Worm (Caenorhabditis elegans) whole organism, mixed stage, embryonic: ENCODE results near the gene spin-4.

Experiments
- drap-1 ChIP-seq: fragments of 200-800 bp; sonication (Bioruptor generic); optimal IDR thresholded peaks from 3 replicates; lab custom pipeline; 2018; ENCODE audit warnings: mild to moderate bottlenecking, missing genetic modification characterization, missing compliant biosample characterization
- elt-3 ChIP-seq: fragments of 150-350 bp; optimal IDR thresholded peaks from 2 replicates; lab custom pipeline; 2014; ENCODE audit warnings: missing biosample characterization, missing genetic modification characterization
- lsy-2 ChIP-seq: fragments of 150-350 bp; optimal IDR thresholded peaks from 2 replicates; lab custom pipeline; 2014; ENCODE audit warnings: missing biosample characterization, missing genetic modification characterization
- unc-39 ChIP-seq: fragments of 150-350 bp; optimal IDR thresholded peaks from 2 replicates; lab custom pipeline; 2014; ENCODE audit warnings: missing biosample characterization, missing genetic modification characterization

ce11 chrIII:12668821-12669220 is 19.3 kb upstream of the spin-4 start:
- no peak for TF ChIP-seq elt-3 (tag; lab: Kevin White, UChicago)
- TF ChIP-seq drap-1 (GFP tag; lab: Kevin White, UChicago) = no peak
- TF ChIP-seq lsy-2 (tag; lab: Kevin White, UChicago) = no peak
- TF ChIP-seq unc-39 (tag; lab: Kevin White, UChicago) = no peak
